Worm (Caenorhabditis elegans) whole organism, midembryonic: ENCODE data around the gene Y105C5A.1269.

Experiments
- flt-1 ChIP-seq: fragments of 200-800 bp; sonication (Bioruptor generic); IDR thresholded peaks from 2 replicates; pipeline ENCODE4 v1.3.6; 2022; ENCODE audit warnings: missing genetic modification characterization, missing compliant biosample characterization
- ref-1 ChIP-seq: fragments of 200-800 bp; sonication (Bioruptor generic); conservative IDR thresholded peaks from 2 replicates; pipeline ENCODE4 v1.3.6; 2022; ENCODE audit warnings: missing genetic modification reagents, missing genetic modification characterization, missing compliant biosample characterization
- ztf-23 ChIP-seq: fragments of 200-800 bp; sonication (Bioruptor generic); IDR thresholded peaks from 2 replicates; pipeline ENCODE4 v1.3.6; 2022; ENCODE audit warnings: missing genetic modification reagents, missing genetic modification characterization, missing compliant biosample characterization

Y105C5A.1269 gene

DNA sequence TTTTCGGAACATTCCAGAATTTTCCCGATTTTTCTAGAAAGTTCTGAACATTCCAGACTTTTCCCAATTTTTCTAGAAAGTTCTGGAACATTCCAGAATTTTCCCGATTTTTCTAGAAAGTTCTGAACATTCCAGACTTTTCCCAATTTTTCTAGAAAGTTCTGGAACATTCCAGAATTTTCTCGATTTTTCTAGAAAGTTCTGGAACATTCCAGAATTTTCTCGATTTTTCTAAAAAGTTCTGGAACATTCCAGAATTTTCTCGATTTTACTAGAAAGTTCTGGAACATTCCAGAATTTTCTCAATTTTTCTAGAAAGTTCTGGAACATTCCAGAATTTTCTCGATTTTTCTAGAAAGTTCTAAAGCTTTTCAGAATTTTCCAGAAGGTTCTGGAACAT is 48.7 kb downstream of the Y105C5A.1269 start:
- TF ChIP-seq ref-1 (GFP tag; lab: Robert Waterston, UW), result peak; percentile 74
- peak; percentile 71; the same call in 1 of the 2 replicates for TF ChIP-seq ztf-23 (GFP tag; lab: Robert Waterston, UW)
- TF ChIP-seq flt-1 (GFP tag; lab: Robert Waterston, UW), result peak; percentile 98
